Worm (Caenorhabditis elegans) whole organism, L4 larva: ENCODE measurements around the gene K01A12.4.

Experiments used
- F37D6.2 ChIP-seq: sonication (generic microtip); optimal IDR thresholded peaks from 2 replicates; lab custom pipeline; 2016; ENCODE audit warnings: mild to moderate bottlenecking, missing genetic modification characterization, missing compliant biosample characterization
- T20F7.1 ChIP-seq: fragments of 200-800 bp; sonication (Bioruptor generic); optimal IDR thresholded peaks from 2 replicates; lab custom pipeline; 2018; ENCODE audit warnings: mild to moderate bottlenecking, missing genetic modification characterization, missing compliant biosample characterization
- aha-1 ChIP-seq: fragments of 150-350 bp; peaks from one replicate; lab custom pipeline; 2014; ENCODE audit warnings: missing biosample characterization, missing genetic modification characterization
- ama-1 ChIP-seq: fragments of 150-350 bp; optimal IDR thresholded peaks from 2 replicates; lab custom pipeline; 2014; ENCODE audit warnings: inconsistent platforms, mixed read lengths
- arid-1 ChIP-seq: fragments of 200-800 bp; sonication (Bioruptor generic); conservative IDR thresholded peaks from 2 replicates; pipeline ENCODE4 v1.3.6; 2022; ENCODE audit warnings: missing genetic modification reagents, missing genetic modification characterization, missing compliant biosample characterization
- ceh-20 ChIP-seq: fragments of 200-800 bp; sonication (Bioruptor generic); IDR thresholded peaks from 2 replicates; pipeline ENCODE4 v1.3.6; 2022; ENCODE audit warnings: missing genetic modification reagents, missing genetic modification characterization, missing compliant biosample characterization
- daf-12 ChIP-seq: fragments of 150-350 bp; optimal IDR thresholded peaks from 2 replicates; lab custom pipeline; 2014; ENCODE audit warnings: missing biosample characterization, missing genetic modification reagents, missing genetic modification characterization
- daf-16 ChIP-seq, 3 experiments: sonication (generic microtip); optimal IDR thresholded peaks; 2 replicates each; lab custom pipeline; 2016 to 2017; ENCODE audit warnings: missing genetic modification characterization in 3 of 3, missing genetic modification reagents in 3 of 3, mild to moderate bottlenecking in 2 of 3, missing compliant biosample characterization in 2 of 3, missing biosample characterization in 1 of 3, moderate library complexity in 1 of 3
- dmd-6 ChIP-seq: fragments of 200-800 bp; sonication (Bioruptor generic); IDR thresholded peaks from 2 replicates; pipeline ENCODE4 v1.3.6; 2022; ENCODE audit warnings: missing genetic modification reagents, missing genetic modification characterization, missing compliant biosample characterization
- dve-1 ChIP-seq: sonication (generic microtip); optimal IDR thresholded peaks from 2 replicates; lab custom pipeline; 2017; ENCODE audit warnings: antibody characterized with exemption, mild to moderate bottlenecking, missing genetic modification characterization, missing compliant biosample characterization; ENCODE audit not compliant: insufficient read depth
- fkh-10 ChIP-seq: fragments of 150-350 bp; optimal IDR thresholded peaks from 2 replicates; lab custom pipeline; 2014; ENCODE audit warnings: missing biosample characterization, missing genetic modification reagents, missing genetic modification characterization
- hif-1 ChIP-seq, 2 experiments: sonication (generic microtip); optimal IDR thresholded peaks; 2 replicates each; lab custom pipeline; 2016 to 2017; ENCODE audit warnings: missing compliant biosample characterization in 2 of 2, missing genetic modification characterization in 2 of 2, missing genetic modification reagents in 2 of 2, missing genotype in 2 of 2, mild to moderate bottlenecking in 1 of 2
- hlh-11 ChIP-seq: fragments of 200-800 bp; sonication (Bioruptor generic); optimal IDR thresholded peaks from 2 replicates; lab custom pipeline; 2018; ENCODE audit warnings: mild to moderate bottlenecking, missing genetic modification characterization, missing compliant biosample characterization
- hlh-30 ChIP-seq: sonication (generic microtip); optimal IDR thresholded peaks from 2 replicates; lab custom pipeline; 2017; ENCODE audit warnings: antibody characterized with exemption, mild to moderate bottlenecking, missing genetic modification characterization, missing compliant biosample characterization; ENCODE audit not compliant: insufficient read depth
- hmg-1.1 ChIP-seq: fragments of 200-800 bp; sonication (Bioruptor generic); IDR thresholded peaks from 2 replicates; pipeline ENCODE4 v1.3.6; 2022; ENCODE audit warnings: missing genetic modification reagents, missing genetic modification characterization, missing compliant biosample characterization
- lin-1 ChIP-seq: fragments of 200-800 bp; sonication (Bioruptor generic); IDR thresholded peaks from 2 replicates; pipeline ENCODE4 v1.3.6; 2022; ENCODE audit warnings: missing genetic modification reagents, missing genetic modification characterization, missing compliant biosample characterization
- lin-38 ChIP-seq: fragments of 200-800 bp; sonication (Bioruptor generic); IDR thresholded peaks from 2 replicates; pipeline ENCODE4 v1.3.6; 2022; ENCODE audit warnings: missing genetic modification reagents, missing genetic modification characterization, missing compliant biosample characterization
- lsy-2 ChIP-seq, 2 experiments: fragments of 150-350 bp in 1 of 2; sonication (generic microtip) in 1 of 2; optimal IDR thresholded peaks; 2 replicates each; lab custom pipeline; 2014 to 2017; ENCODE audit warnings: missing biosample characterization in 2 of 2, missing genetic modification characterization in 2 of 2
- madf-9 ChIP-seq: fragments of 200-800 bp; sonication (Bioruptor generic); conservative IDR thresholded peaks from 2 replicates; pipeline ENCODE4 v1.3.6; 2022; ENCODE audit warnings: missing genetic modification reagents, missing genetic modification characterization, missing compliant biosample characterization
- mdl-1 ChIP-seq, 2 experiments: fragments of 150-350 bp in 1 of 2; sonication (generic microtip) in 1 of 2; optimal IDR thresholded peaks; 2 replicates each; lab custom pipeline; 2014 to 2017; ENCODE audit warnings: missing biosample characterization in 2 of 2, missing genetic modification characterization in 2 of 2
- mep-1 ChIP-seq: fragments of 150-350 bp; sonication (generic microtip); optimal IDR thresholded peaks from 3 replicates; lab custom pipeline; 2014; ENCODE audit warnings: missing biosample characterization, missing genetic modification characterization
- mes-2 ChIP-seq: sonication (generic microtip); optimal IDR thresholded peaks from 2 replicates; lab custom pipeline; 2016; ENCODE audit warnings: missing genotype, mild to moderate bottlenecking, missing genetic modification characterization, missing compliant biosample characterization; ENCODE audit not compliant: poor library complexity, severe bottlenecking
- mxl-3 ChIP-seq: fragments of 200-800 bp; sonication (Bioruptor generic); optimal IDR thresholded peaks from 2 replicates; lab custom pipeline; 2018; ENCODE audit warnings: mild to moderate bottlenecking, missing genetic modification characterization, missing compliant biosample characterization
- nhr-102 ChIP-seq: sonication (generic microtip); optimal IDR thresholded peaks from 2 replicates; lab custom pipeline; 2016; ENCODE audit warnings: mild to moderate bottlenecking, missing genetic modification characterization, moderate library complexity, missing compliant biosample characterization
- nhr-11 ChIP-seq: fragments of 150-350 bp; optimal IDR thresholded peaks from 2 replicates; lab custom pipeline; 2014; ENCODE audit warnings: missing biosample characterization, missing genetic modification characterization
- nhr-28 ChIP-seq: fragments of 150-350 bp; optimal IDR thresholded peaks from 2 replicates; lab custom pipeline; 2014; ENCODE audit warnings: missing biosample characterization, missing genetic modification characterization
- nhr-76 ChIP-seq: fragments of 150-350 bp; optimal IDR thresholded peaks from 2 replicates; lab custom pipeline; 2014; ENCODE audit warnings: missing biosample characterization, missing genetic modification characterization
- nhr-77 ChIP-seq: fragments of 150-350 bp; optimal IDR thresholded peaks from 2 replicates; lab custom pipeline; 2014; ENCODE audit warnings: missing biosample characterization, missing genetic modification characterization
- php-3 ChIP-seq: fragments of 200-800 bp; sonication (Bioruptor generic); IDR thresholded peaks from 2 replicates; pipeline ENCODE4 v1.3.6; 2022; ENCODE audit warnings: missing genetic modification reagents, missing genetic modification characterization, missing compliant biosample characterization
- pqm-1 ChIP-seq: sonication (generic microtip); optimal IDR thresholded peaks from 2 replicates; lab custom pipeline; 2017; ENCODE audit warnings: missing biosample characterization, missing genetic modification characterization
- saeg-2 ChIP-seq: fragments of 200-800 bp; sonication (Bioruptor generic); IDR thresholded peaks from 2 replicates; pipeline ENCODE4 v1.3.6; 2022; ENCODE audit warnings: missing genetic modification reagents, missing genetic modification characterization, missing compliant biosample characterization
- sdz-12 ChIP-seq: fragments of 200-800 bp; sonication (Bioruptor generic); optimal IDR thresholded peaks from 2 replicates; lab custom pipeline; 2018; ENCODE audit warnings: mild to moderate bottlenecking, missing genetic modification characterization, missing compliant biosample characterization
- spr-1 ChIP-seq: sonication (generic microtip); optimal IDR thresholded peaks from 2 replicates; lab custom pipeline; 2016; ENCODE audit warnings: mild to moderate bottlenecking, missing genetic modification characterization, missing compliant biosample characterization
- tra-1 ChIP-seq: fragments of 200-800 bp; sonication (Bioruptor generic); IDR thresholded peaks from 2 replicates; pipeline ENCODE4 v1.3.6; 2022; ENCODE audit warnings: missing genetic modification reagents, missing genetic modification characterization, missing compliant biosample characterization
- unc-62 ChIP-seq, 3 experiments: fragments of 150-350 bp in 1 of 3; sonication (generic microtip); optimal IDR thresholded peaks in 2 of 3; peaks in 1 of 3; 1 replicate in 1 of 3; 2 replicates in 2 of 3; lab custom pipeline; 2014 to 2017; ENCODE audit warnings: missing biosample characterization in 3 of 3, missing genetic modification characterization in 3 of 3, missing genetic modification reagents in 3 of 3, missing genotype in 1 of 3

The K01A12.4 gene

DNA sequence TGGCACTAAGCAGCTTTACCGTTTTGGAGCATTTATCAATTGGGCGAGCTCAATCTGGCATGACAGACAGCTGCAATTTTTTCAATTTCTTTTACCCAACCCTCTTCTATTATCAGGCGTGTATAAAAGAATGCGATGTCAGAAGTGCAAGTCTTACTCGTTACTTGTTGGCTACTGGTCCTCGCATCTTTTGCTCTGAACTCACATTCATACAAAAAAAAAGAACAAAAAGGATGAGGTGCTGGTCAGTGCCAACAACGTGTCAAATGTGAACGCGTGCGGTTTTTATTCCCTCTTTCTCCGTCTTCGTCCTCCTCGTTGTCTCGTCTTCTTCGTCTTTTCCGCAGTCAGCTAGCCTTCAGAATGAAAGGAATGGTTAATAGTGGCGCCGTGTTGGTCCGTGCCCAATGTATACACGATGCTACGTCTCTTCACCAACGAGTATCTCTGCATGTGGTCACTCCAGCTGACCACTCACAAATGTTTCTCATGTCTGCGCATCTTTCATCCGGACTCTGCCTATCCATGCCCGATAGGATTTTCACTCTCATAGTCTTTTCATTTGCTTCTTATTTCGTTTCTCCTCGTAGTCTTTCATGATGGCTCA lies 44.8 kb upstream of the K01A12.4 start:
- TF ChIP-seq lsy-2 (tag; optimal IDR thresholded peaks at IDR 0.05; lab: Kevin White, UChicago) = peak in 1 of 2 experiments; percentile 14
- TF ChIP-seq unc-62 (GFP tag; optimal IDR thresholded peaks at IDR 0.05 in 1 of 2; lab: Kevin White, UChicago) = peak in 1 of 2 experiments; percentile 98
- no peak for TF ChIP-seq unc-62 (tag; optimal IDR thresholded peaks at IDR 0.05; lab: Kevin White, UChicago)
- peak; percentile 19 for TF ChIP-seq mep-1
- TF ChIP-seq hif-1 (tag; optimal IDR thresholded peaks at IDR 0.05; lab: Kevin White, UChicago) = peak in 1 of 2 experiments; percentile 25
- TF ChIP-seq T20F7.1 = no peak
- TF ChIP-seq daf-16 (GFP tag; optimal IDR thresholded peaks at IDR 0.05; lab: Kevin White, UChicago) = no peak
- peak; percentile 2 for TF ChIP-seq daf-16 (tag; optimal IDR thresholded peaks at IDR 0.05; lab: Kevin White, UChicago)
- TF ChIP-seq mdl-1 (tag; optimal IDR thresholded peaks at IDR 0.05; lab: Kevin White, UChicago) = peak; percentile 36 to 83
- TF ChIP-seq nhr-76 (tag; lab: Kevin White, UChicago) = no peak
- peak; percentile 44 for TF ChIP-seq mxl-3 (GFP tag; lab: Kevin White, UChicago)
- TF ChIP-seq madf-9 (GFP tag; lab: Robert Waterston, UW) = no peak
- TF ChIP-seq mes-2 (tag; lab: Kevin White, UChicago) = peak; percentile 23
- peak; percentile 25 for TF ChIP-seq F37D6.2 (tag; lab: Kevin White, UChicago)
- peak; percentile 57 for TF ChIP-seq hlh-11
- peak; percentile 94 for TF ChIP-seq aha-1 (tag; lab: Kevin White, UChicago)
- no peak for TF ChIP-seq saeg-2
- TF ChIP-seq fkh-10 (GFP tag; lab: Kevin White, UChicago) = peak; percentile 21
- peak; percentile 36 for TF ChIP-seq hlh-30 (tag; lab: Kevin White, UChicago)
- TF ChIP-seq daf-12 (tag; lab: Kevin White, UChicago) = no peak
- 0 out of 2 replicates have a peak, but pooled peaks have one; percentile 8 for TF ChIP-seq hmg-1.1 (GFP tag; lab: Robert Waterston, UW)

DNA sequence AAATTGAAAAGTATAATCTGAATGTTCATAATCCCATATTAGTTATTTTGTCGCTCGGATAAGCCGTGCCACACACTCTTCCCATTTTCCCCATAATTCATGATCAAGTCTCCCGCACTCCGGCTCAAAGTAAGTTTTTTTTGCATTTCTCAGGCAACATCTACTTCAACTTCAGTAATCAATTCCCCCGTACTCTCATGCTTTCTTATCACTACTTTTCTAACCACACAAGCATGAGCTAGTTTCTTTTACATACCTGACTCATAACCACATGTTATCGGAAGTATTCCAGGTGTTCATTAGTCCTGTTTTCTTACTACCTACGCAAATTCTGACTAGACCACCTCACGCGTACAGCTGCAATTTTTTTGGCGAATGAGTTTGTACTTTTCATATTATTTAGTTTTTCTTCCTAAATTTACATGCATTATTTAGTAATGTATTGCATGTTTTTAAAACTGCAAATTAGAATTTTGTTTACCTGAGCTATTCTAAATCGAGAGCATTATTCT lies 44.1 kb upstream of the K01A12.4 start:
- no peak for TF ChIP-seq mdl-1 (tag; optimal IDR thresholded peaks at IDR 0.05; lab: Kevin White, UChicago)
- TF ChIP-seq daf-16 (GFP tag; optimal IDR thresholded peaks at IDR 0.05; lab: Kevin White, UChicago) = no peak
- no peak for TF ChIP-seq daf-16 (tag; optimal IDR thresholded peaks at IDR 0.05; lab: Kevin White, UChicago)
- TF ChIP-seq aha-1 (tag; lab: Kevin White, UChicago) = peak; percentile 90
- peak; percentile 4 for TF ChIP-seq nhr-11 (tag; lab: Kevin White, UChicago)
- TF ChIP-seq hif-1 (tag; optimal IDR thresholded peaks at IDR 0.05; lab: Kevin White, UChicago) = no peak
- TF ChIP-seq sdz-12 (GFP tag; lab: Kevin White, UChicago) = no peak

DNA sequence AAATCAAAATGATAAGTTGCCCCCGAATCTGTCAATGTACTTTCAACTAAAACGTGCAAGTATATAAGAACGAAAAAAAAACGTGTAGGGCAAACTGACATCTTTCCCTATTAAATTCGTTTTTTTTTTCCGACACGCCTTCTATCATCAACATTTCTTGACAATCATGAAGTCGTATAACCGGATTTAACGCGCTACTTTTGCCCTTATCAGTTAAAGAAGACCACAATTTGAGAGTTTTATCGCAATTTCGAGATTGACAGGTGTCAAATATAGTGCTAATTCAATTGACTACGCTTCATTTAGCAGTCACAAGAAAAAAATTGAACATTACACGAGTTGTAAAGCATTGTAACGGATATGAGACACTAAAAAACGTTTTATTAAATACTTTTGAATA lies 43.5 kb upstream of the K01A12.4 start:
- peak; percentile 22 for TF ChIP-seq nhr-102 (tag; lab: Kevin White, UChicago)
- TF ChIP-seq arid-1 (GFP tag; lab: Robert Waterston, UW) = no peak
- no peak for TF ChIP-seq ama-1
- TF ChIP-seq tra-1 (GFP tag; lab: Robert Waterston, UW) = peak; percentile 100
- TF ChIP-seq nhr-77 (tag; lab: Kevin White, UChicago) = peak; percentile 68
- TF ChIP-seq unc-62 (GFP tag; optimal IDR thresholded peaks at IDR 0.05 in 1 of 2; lab: Kevin White, UChicago) = peak; percentile 80 to 81
- no peak for TF ChIP-seq unc-62 (tag; optimal IDR thresholded peaks at IDR 0.05; lab: Kevin White, UChicago)
- peak; percentile 63; the same call in 1 of the 2 replicates for TF ChIP-seq ceh-20
- TF ChIP-seq hlh-11 = peak; percentile 83
- no peak for TF ChIP-seq lin-38 (GFP tag; lab: Robert Waterston, UW)
- peak in 1 of 2 experiments; percentile 54 for TF ChIP-seq mdl-1 (tag; optimal IDR thresholded peaks at IDR 0.05; lab: Kevin White, UChicago)
- peak; percentile 26 for TF ChIP-seq T20F7.1
- TF ChIP-seq pqm-1 (tag; lab: Kevin White, UChicago) = peak; percentile 85
- peak in 1 of 2 experiments; percentile 50 for TF ChIP-seq daf-16 (GFP tag; optimal IDR thresholded peaks at IDR 0.05; lab: Kevin White, UChicago)
- peak; percentile 62 for TF ChIP-seq daf-16 (tag; optimal IDR thresholded peaks at IDR 0.05; lab: Kevin White, UChicago)
- peak; percentile 60 for TF ChIP-seq mxl-3 (GFP tag; lab: Kevin White, UChicago)
- TF ChIP-seq aha-1 (tag; lab: Kevin White, UChicago) = no peak
- TF ChIP-seq dve-1 = peak; percentile 93
- TF ChIP-seq lin-1 (GFP tag; lab: Robert Waterston, UW) = peak; percentile 89
- peak; percentile 89 for TF ChIP-seq nhr-28 (tag; lab: Kevin White, UChicago)
- TF ChIP-seq spr-1 (tag; lab: Kevin White, UChicago) = no peak
- TF ChIP-seq php-3 (GFP tag; lab: Robert Waterston, UW) = peak; percentile 95
- TF ChIP-seq dmd-6 (GFP tag; lab: Robert Waterston, UW) = peak; percentile 96
- peak in 1 of 2 experiments; percentile 41 for TF ChIP-seq lsy-2 (tag; optimal IDR thresholded peaks at IDR 0.05; lab: Kevin White, UChicago)
- peak; percentile 38 for TF ChIP-seq hlh-30 (tag; lab: Kevin White, UChicago)
